Fruit fly (Drosophila melanogaster) whole organism, embryonic: Measurements from ENCODE around the gene Tusp.

ENCODE experiments used
- Aef1 ChIP-seq: fragments of 200-800 bp; sonication (Bioruptor generic); IDR thresholded peaks from 3 replicates; pipeline ENCODE4 v1.3.6; 2022; ENCODE audit warnings: missing biosample characterization, missing genetic modification characterization
- Antp ChIP-seq: fragments of 200-800 bp; sonication (Bioruptor generic); optimal IDR thresholded peaks from 3 replicates; lab custom pipeline; 2016; ENCODE audit warnings: missing biosample characterization, missing genetic modification characterization
- Atf6 ChIP-seq: fragments of 200-800 bp; sonication (Bioruptor generic); IDR thresholded peaks from 2 replicates; pipeline ENCODE4 v1.3.6; 2022; ENCODE audit warnings: missing biosample characterization, missing genetic modification characterization
- CG11504 ChIP-seq: fragments of 200-800 bp; sonication (Bioruptor generic); optimal IDR thresholded peaks from 3 replicates; lab custom pipeline; 2019; ENCODE audit warnings: missing biosample characterization, mild to moderate bottlenecking, missing genetic modification characterization, moderate library complexity
- CG12071 ChIP-seq: fragments of 200-800 bp; sonication (Bioruptor generic); optimal IDR thresholded peaks from 3 replicates; lab custom pipeline; 2018; ENCODE audit warnings: missing biosample characterization, mild to moderate bottlenecking, missing genetic modification characterization
- CG1233 ChIP-seq: fragments of 200-800 bp; sonication (Bioruptor generic); optimal IDR thresholded peaks from 4 replicates; lab custom pipeline; 2018; ENCODE audit warnings: missing biosample characterization, mild to moderate bottlenecking, missing genetic modification characterization
- CG12391 ChIP-seq: fragments of 200-800 bp; sonication (Bioruptor generic); optimal IDR thresholded peaks from 3 replicates; lab custom pipeline; 2018; ENCODE audit warnings: missing biosample characterization, mild to moderate bottlenecking, missing genetic modification characterization, moderate library complexity
- CG1647 ChIP-seq: fragments of 200-800 bp; sonication (Bioruptor generic); optimal IDR thresholded peaks from 3 replicates; lab custom pipeline; 2016; ENCODE audit warnings: missing biosample characterization, missing genetic modification characterization
- CG17385 ChIP-seq: fragments of 200-800 bp; sonication (Bioruptor generic); optimal IDR thresholded peaks from 3 replicates; lab custom pipeline; 2018; ENCODE audit warnings: missing biosample characterization, mild to moderate bottlenecking, missing genetic modification characterization
- CG2116 ChIP-seq: fragments of 200-800 bp; sonication (Bioruptor generic); optimal IDR thresholded peaks from 3 replicates; lab custom pipeline; 2018; ENCODE audit warnings: missing biosample characterization, mild to moderate bottlenecking, missing genetic modification characterization
- CG2129 ChIP-seq: fragments of 200-800 bp; sonication (Bioruptor generic); IDR thresholded peaks from 2 replicates; pipeline ENCODE4 v1.3.6; 2022; ENCODE audit warnings: missing biosample characterization, missing genetic modification characterization; ENCODE audit not compliant: partially characterized antibody
- CG2889 ChIP-seq: fragments of 200-800 bp; sonication (Bioruptor generic); IDR thresholded peaks from 3 replicates; pipeline ENCODE4 v1.3.6; 2022; ENCODE audit warnings: missing biosample characterization, missing genetic modification characterization
- CG3838 ChIP-seq: fragments of 200-800 bp; sonication (Bioruptor generic); optimal IDR thresholded peaks from 3 replicates; lab custom pipeline; 2016; ENCODE audit warnings: missing biosample characterization, missing genetic modification characterization
- CG7786 ChIP-seq: fragments of 200-800 bp; sonication (Bioruptor generic); optimal IDR thresholded peaks from 2 replicates; lab custom pipeline; 2016; ENCODE audit warnings: missing biosample characterization, missing genetic modification characterization
- CG7928 ChIP-seq: fragments of 200-800 bp; sonication (Bioruptor generic); optimal IDR thresholded peaks from 2 replicates; lab custom pipeline; 2017; ENCODE audit warnings: missing biosample characterization, mild to moderate bottlenecking, missing genetic modification characterization
- CG9876 ChIP-seq: fragments of 200-800 bp; sonication (Bioruptor generic); optimal IDR thresholded peaks from 2 replicates; lab custom pipeline; 2016; ENCODE audit warnings: missing biosample characterization, missing genetic modification characterization
- CG9932 ChIP-seq: fragments of 200-800 bp; sonication (Bioruptor generic); IDR thresholded peaks from 2 replicates; pipeline ENCODE4 v1.3.6; 2022; ENCODE audit warnings: missing biosample characterization, missing genetic modification characterization
- D19B ChIP-seq: fragments of 200-800 bp; sonication (Bioruptor generic); optimal IDR thresholded peaks from 2 replicates; lab custom pipeline; 2017; ENCODE audit warnings: missing biosample characterization, mild to moderate bottlenecking, missing genetic modification characterization
- Dip2 ChIP-seq: fragments of 200-800 bp; sonication (Bioruptor generic); IDR thresholded peaks from 2 replicates; pipeline ENCODE4 v1.3.6; 2022; ENCODE audit warnings: missing biosample characterization, missing genetic modification characterization
- Dip3 ChIP-seq: fragments of 200-800 bp; sonication (Bioruptor generic); optimal IDR thresholded peaks from 3 replicates; lab custom pipeline; 2016; ENCODE audit warnings: missing biosample characterization, missing genetic modification characterization
- Drgx ChIP-seq: fragments of 200-800 bp; sonication (Bioruptor generic); IDR thresholded peaks from 2 replicates; pipeline ENCODE4 v1.3.6; 2022; ENCODE audit warnings: missing biosample characterization, missing genetic modification characterization
- Ets97D ChIP-seq: fragments of 200-800 bp; sonication (Bioruptor generic); optimal IDR thresholded peaks from 3 replicates; lab custom pipeline; 2016; ENCODE audit warnings: missing biosample characterization, missing genetic modification characterization
- Fer2 ChIP-seq: fragments of 200-800 bp; sonication (Bioruptor generic); optimal IDR thresholded peaks from 2 replicates; lab custom pipeline; 2018; ENCODE audit warnings: missing biosample characterization, mild to moderate bottlenecking, missing genetic modification characterization, moderate library complexity
- Gug ChIP-seq: fragments of 200-800 bp; sonication (Bioruptor generic); IDR thresholded peaks from 4 replicates; pipeline ENCODE4 v1.3.6; 2022; ENCODE audit warnings: missing biosample characterization, missing genetic modification characterization
- HLH54F ChIP-seq: fragments of 200-800 bp; sonication (Bioruptor generic); optimal IDR thresholded peaks from 3 replicates; lab custom pipeline; 2016; ENCODE audit warnings: missing biosample characterization, missing genetic modification characterization
- Kr ChIP-seq: fragments of 200-800 bp; sonication (Bioruptor generic); optimal IDR thresholded peaks from 2 replicates; lab custom pipeline; 2017; ENCODE audit warnings: missing biosample characterization, mild to moderate bottlenecking, missing genetic modification characterization
- Lim3 ChIP-seq: fragments of 200-800 bp; sonication (Bioruptor generic); IDR thresholded peaks from 2 replicates; pipeline ENCODE4 v1.3.6; 2022; ENCODE audit warnings: missing biosample characterization, missing genetic modification characterization
- Mad ChIP-seq: fragments of 200-800 bp; sonication (Bioruptor generic); optimal IDR thresholded peaks from 2 replicates; lab custom pipeline; 2016; ENCODE audit warnings: missing biosample characterization, missing genetic modification characterization
- Poxn ChIP-seq: fragments of 200-800 bp; sonication (Bioruptor generic); IDR thresholded peaks from 2 replicates; pipeline ENCODE4 v1.3.6; 2022; ENCODE audit warnings: missing biosample characterization, missing genetic modification characterization
- Tbp ChIP-seq: fragments of >200 bp; optimal IDR thresholded peaks from 2 replicates; lab custom pipeline; 2018; ENCODE audit warnings: missing biosample characterization, missing genetic modification characterization
- Vsx1 ChIP-seq: fragments of 200-800 bp; sonication (Bioruptor generic); optimal IDR thresholded peaks from 2 replicates; lab custom pipeline; 2017; ENCODE audit warnings: missing biosample characterization, mild to moderate bottlenecking, missing genetic modification characterization, missing genetic modification reagents
- aop ChIP-seq: fragments of 200-800 bp; sonication (Bioruptor generic); IDR thresholded peaks from 2 replicates; pipeline ENCODE4 v1.3.6; 2022; ENCODE audit warnings: missing biosample characterization, missing genetic modification characterization
- bigmax ChIP-seq: fragments of 200-800 bp; sonication (Bioruptor generic); optimal IDR thresholded peaks from 2 replicates; lab custom pipeline; 2018; ENCODE audit warnings: missing biosample characterization, mild to moderate bottlenecking, missing genetic modification characterization
- croc ChIP-seq: fragments of 200-800 bp; sonication (Bioruptor generic); conservative IDR thresholded peaks from 3 replicates; pipeline ENCODE4 v1.3.6; 2022; ENCODE audit warnings: missing biosample characterization, missing genetic modification characterization
- dati ChIP-seq: fragments of 200-800 bp; sonication (Bioruptor generic); IDR thresholded peaks from 2 replicates; pipeline ENCODE4 v1.3.6; 2022; ENCODE audit warnings: missing biosample characterization, missing genetic modification characterization
- en ChIP-seq: fragments of 200-800 bp; sonication (Bioruptor generic); optimal IDR thresholded peaks from 2 replicates; lab custom pipeline; 2016; ENCODE audit warnings: missing biosample characterization, missing genetic modification characterization
- ewg ChIP-seq: fragments of 200-800 bp; sonication (Bioruptor generic); optimal IDR thresholded peaks from 3 replicates; lab custom pipeline; 2017; ENCODE audit warnings: mild to moderate bottlenecking, missing biosample characterization, missing genetic modification reagents, missing genetic modification characterization
- fu2 ChIP-seq: fragments of 200-800 bp; sonication (Bioruptor generic); optimal IDR thresholded peaks from 2 replicates; lab custom pipeline; 2016; ENCODE audit warnings: missing biosample characterization, missing genetic modification characterization
- grau ChIP-seq: fragments of 200-800 bp; optimal IDR thresholded peaks from 3 replicates; lab custom pipeline; 2019; ENCODE audit warnings: missing biosample characterization, mild to moderate bottlenecking, missing genetic modification characterization, moderate library complexity
- grn ChIP-seq: fragments of 200-800 bp; sonication (Bioruptor generic); optimal IDR thresholded peaks from 3 replicates; lab custom pipeline; 2017; ENCODE audit warnings: missing biosample characterization, missing genetic modification characterization
- jumu ChIP-seq: fragments of 200-800 bp; sonication (Bioruptor generic); optimal IDR thresholded peaks from 3 replicates; lab custom pipeline; 2016; ENCODE audit warnings: missing biosample characterization, missing genetic modification characterization
- lilli ChIP-seq: fragments of 200-800 bp; sonication (Bioruptor generic); optimal IDR thresholded peaks from 3 replicates; lab custom pipeline; 2016; ENCODE audit warnings: missing biosample characterization, missing genetic modification characterization
- lola ChIP-seq, 3 experiments: fragments of >200 bp in 2 of 3; fragments of 200-800 bp in 1 of 3; sonication (Bioruptor generic) in 1 of 3; optimal IDR thresholded peaks; 2 replicates each; lab custom pipeline; 2017 to 2019; ENCODE audit warnings: missing biosample characterization in 3 of 3, missing genetic modification characterization in 3 of 3, mild to moderate bottlenecking in 1 of 3, moderate library complexity in 1 of 3
- pum ChIP-seq: fragments of 200-800 bp; sonication (Bioruptor generic); optimal IDR thresholded peaks from 2 replicates; lab custom pipeline; 2016; ENCODE audit warnings: missing biosample characterization, missing genetic modification characterization
- ranshi ChIP-seq: fragments of 200-800 bp; sonication (Bioruptor generic); IDR thresholded peaks from 2 replicates; pipeline ENCODE4 v1.3.6; 2022; ENCODE audit warnings: missing biosample characterization, missing genetic modification characterization
- rib ChIP-seq: fragments of 200-800 bp; sonication (Bioruptor generic); IDR thresholded peaks from 2 replicates; pipeline ENCODE4 v1.3.6; 2022; ENCODE audit warnings: missing biosample characterization, missing genetic modification characterization
- schlank ChIP-seq: fragments of 200-800 bp; sonication (Bioruptor generic); optimal IDR thresholded peaks from 2 replicates; lab custom pipeline; 2018; ENCODE audit warnings: missing biosample characterization, mild to moderate bottlenecking, missing genetic modification characterization
- sna ChIP-seq: fragments of 200-800 bp; sonication (Bioruptor generic); IDR thresholded peaks from 2 replicates; pipeline ENCODE4 v1.3.6; 2022; ENCODE audit warnings: missing biosample characterization, missing genetic modification characterization; ENCODE audit not compliant: partially characterized antibody
- sug ChIP-seq: fragments of 200-800 bp; optimal IDR thresholded peaks from 2 replicates; lab custom pipeline; 2019; ENCODE audit warnings: missing biosample characterization, mild to moderate bottlenecking, missing genetic modification characterization, moderate library complexity
- vnd ChIP-seq: fragments of 200-800 bp; sonication (Bioruptor generic); IDR thresholded peaks from 3 replicates; pipeline ENCODE4 v1.3.6; 2022; ENCODE audit warnings: missing biosample characterization, missing genetic modification characterization; ENCODE audit not compliant: partially characterized antibody

Gene Tusp

DNA sequence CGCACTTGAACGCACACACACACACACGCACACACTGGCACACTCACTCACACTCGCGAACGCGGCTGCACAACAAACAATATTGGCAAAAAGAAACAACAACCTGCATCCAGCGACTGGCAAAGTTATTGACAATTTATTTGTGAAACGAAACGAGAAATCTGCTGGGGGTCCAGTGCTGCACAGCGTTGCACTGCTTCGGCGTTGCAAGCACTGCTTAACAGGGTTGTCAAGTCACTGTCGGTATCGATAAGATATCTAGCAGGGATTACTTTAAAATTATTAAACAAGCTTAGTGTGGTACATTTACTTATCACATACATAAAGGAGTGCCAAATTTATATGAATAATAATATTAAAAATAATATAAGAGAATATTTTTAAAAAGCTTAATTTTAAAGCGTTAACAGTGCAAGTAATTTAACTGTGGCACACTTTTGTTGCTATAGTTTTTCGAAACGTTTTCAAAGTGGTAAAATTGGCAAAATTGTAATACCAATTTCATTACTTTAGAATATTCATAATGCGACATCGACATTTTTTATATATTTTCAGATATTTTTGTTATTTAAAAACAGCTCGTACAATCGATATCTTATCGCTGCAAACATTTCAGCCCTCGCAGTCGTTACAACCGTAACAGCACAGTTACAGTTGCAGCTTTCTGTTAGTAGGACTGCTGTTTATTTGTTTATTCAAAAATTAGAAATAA is at the start of gene Tusp, which contains the start of gene dsd:
Tusp (plus strand) TSS at position 662 of the 712 bp plus-strand sequence.
dsd (minus strand) TSS at position 179 of the 712 bp plus-strand sequence.
- TF ChIP-seq CG2889 (peak; percentile 48; the same call in 1 of the 3 replicates), CG1233 (GFP tag; lab: Kevin White, UChicago) (peak; percentile 57), CG12391 (peak; percentile 81), schlank (tag; lab: Kevin White, UChicago) (peak; percentile 43), CG7786 (peak; percentile 76), CG12071 (GFP tag; lab: Kevin White, UChicago) (peak; percentile 30), dati (GFP tag; lab: Robert Waterston, UW) (no peak), croc (GFP tag; lab: Robert Waterston, UW) (peak; percentile 38; the same call in 1 of the 3 replicates), ewg (GFP tag; lab: Kevin White, UChicago) (peak; percentile 66), grau (tag; lab: Kevin White, UChicago) (peak; percentile 72), Mad (GFP tag; lab: Kevin White, UChicago) (peak; percentile 69), sug (tag; lab: Kevin White, UChicago) (peak; percentile 100), CG2116 (GFP tag; lab: Kevin White, UChicago) (peak; percentile 76), CG17385 (peak; percentile 52), Poxn (peak; percentile 57), CG11504 (tag; lab: Kevin White, UChicago) (peak; percentile 71), Antp (peak; percentile 86), D19B (GFP tag; lab: Kevin White, UChicago) (peak; percentile 12), Aef1 (peak; percentile 77), Dip3 (GFP tag; lab: Kevin White, UChicago) (peak; percentile 72), Ets97D (GFP tag; lab: Kevin White, UChicago) (peak; percentile 79), bigmax (GFP tag; lab: Kevin White, UChicago) (no peak), en (no peak), lola (GFP tag; optimal IDR thresholded peaks at IDR 0.05; lab: Kevin White, UChicago) (peak in 1 of 3 experiments; percentile 63), Fer2 (tag; lab: Kevin White, UChicago) (peak; percentile 56), Gug (GFP tag; lab: Robert Waterston, UW) (peak; percentile 87), CG7928 (peak; percentile 74), CG3838 (GFP tag; lab: Kevin White, UChicago) (no peak), lilli (peak; percentile 81), grn (GFP tag; lab: Kevin White, UChicago) (no peak), vnd (GFP tag; lab: Robert Waterston, UW) (peak; percentile 68; the same call in 2 of the 3 replicates), Kr (GFP tag; lab: Kevin White, UChicago) (no peak), Atf6 (peak; percentile 68), ranshi (GFP tag; lab: Robert Waterston, UW) (peak; percentile 75), Drgx (no peak), pum (peak; percentile 54), aop (GFP tag; lab: Robert Waterston, UW) (no peak; the same call in 1 of the 2 replicates), HLH54F (GFP tag; lab: Kevin White, UChicago) (peak; percentile 82), CG9876 (GFP tag; lab: Kevin White, UChicago) (peak; percentile 71), jumu (GFP tag; lab: Kevin White, UChicago) (peak; percentile 59), Dip2 (GFP tag; lab: Robert Waterston, UW) (no peak), CG2129 (no peak), Tbp (no peak), sna (GFP tag; lab: Robert Waterston, UW) (no peak; the same call in 1 of the 2 replicates), Lim3 (GFP tag; lab: Robert Waterston, UW) (no peak), Vsx1 (GFP tag; lab: Kevin White, UChicago) (peak; percentile 10), rib (GFP tag; lab: Robert Waterston, UW) (peak; percentile 57; the same call in 1 of the 2 replicates), CG1647 (GFP tag; lab: Kevin White, UChicago) (peak; percentile 49), fu2 (GFP tag; lab: Kevin White, UChicago) (peak; percentile 71), CG9932 (GFP tag; lab: Robert Waterston, UW) (peak; percentile 92)
